Worm (Caenorhabditis elegans) whole organism, midembryonic: ENCODE measurements around the gene F13E6.2.

Source experiments
- T22C8.4 ChIP-seq: fragments of 200-800 bp; sonication (Bioruptor generic); IDR thresholded peaks from 2 replicates; pipeline ENCODE4 v1.3.6; 2022; ENCODE audit warnings: missing genetic modification characterization, missing compliant biosample characterization
- cog-1 ChIP-seq: sonication (generic microtip); optimal IDR thresholded peaks from 2 replicates; lab custom pipeline; 2016; ENCODE audit warnings: missing genetic modification characterization, missing compliant biosample characterization
- flt-1 ChIP-seq: fragments of 200-800 bp; sonication (Bioruptor generic); IDR thresholded peaks from 2 replicates; pipeline ENCODE4 v1.3.6; 2022; ENCODE audit warnings: missing genetic modification characterization, missing compliant biosample characterization
- klf-2 ChIP-seq: fragments of 200-800 bp; sonication (Bioruptor generic); conservative IDR thresholded peaks from 2 replicates; pipeline ENCODE4 v1.3.6; 2022; ENCODE audit warnings: missing genetic modification reagents, missing genetic modification characterization, missing compliant biosample characterization
- med-1 ChIP-seq: sonication (generic microtip); optimal IDR thresholded peaks from 2 replicates; lab custom pipeline; 2017; ENCODE audit warnings: missing genetic modification characterization, mild to moderate bottlenecking, missing compliant biosample characterization, antibody characterized with exemption, missing genetic modification reagents; ENCODE audit not compliant: insufficient read depth
- ztf-29 ChIP-seq: fragments of 200-800 bp; sonication (Bioruptor generic); IDR thresholded peaks from 2 replicates; pipeline ENCODE4 v1.3.6; 2022; ENCODE audit warnings: missing genetic modification reagents, missing genetic modification characterization, missing compliant biosample characterization

DNA sequence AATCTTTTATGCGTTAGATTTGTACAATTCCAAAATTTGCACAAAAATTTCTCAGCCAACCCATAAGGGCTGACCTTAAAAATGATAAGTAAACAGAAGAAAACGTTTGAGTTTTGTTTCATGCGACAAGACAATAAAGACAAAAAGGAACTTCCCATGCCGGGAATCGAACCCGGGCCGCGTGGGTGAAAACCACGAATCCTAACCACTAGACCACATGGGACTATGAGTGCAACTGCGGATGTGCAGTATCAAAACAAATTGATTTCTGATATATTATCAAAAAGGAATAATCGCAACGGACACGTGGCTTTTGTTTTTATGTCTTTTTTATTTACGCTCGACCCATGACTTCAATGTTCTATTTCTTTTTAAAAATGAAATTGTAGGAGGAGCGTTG is 7.2 kb downstream of the F13E6.2 start:
- TF ChIP-seq flt-1 (no peak), ztf-29 (GFP tag; lab: Robert Waterston, UW) (no peak), T22C8.4 (GFP tag; lab: Robert Waterston, UW) (no peak), med-1 (GFP tag; lab: Kevin White, UChicago) (no peak), cog-1 (no peak), klf-2 (GFP tag; lab: Robert Waterston, UW) (no peak)
